Fruit fly (Drosophila melanogaster) whole organism, adult: ENCODE measurements around the gene Cngl.

Experiments
- CG1620 ChIP-seq: fragments of 200-800 bp; sonication (Bioruptor generic); optimal IDR thresholded peaks from 2 replicates; lab custom pipeline; 2016; ENCODE audit warnings: missing biosample characterization, missing genetic modification characterization
- CG7045 ChIP-seq: fragments of 200-800 bp; sonication (Bioruptor generic); optimal IDR thresholded peaks from 2 replicates; lab custom pipeline; 2017; ENCODE audit warnings: missing biosample characterization, mild to moderate bottlenecking, missing genetic modification characterization
- Mnt ChIP-seq: fragments of 200-800 bp; sonication (Bioruptor generic); optimal IDR thresholded peaks from 2 replicates; lab custom pipeline; 2016; ENCODE audit warnings: missing biosample characterization, mild to moderate bottlenecking, missing genetic modification characterization
- cic ChIP-seq: fragments of 200-800 bp; sonication (Bioruptor generic); optimal IDR thresholded peaks from 2 replicates; lab custom pipeline; 2017; ENCODE audit warnings: missing biosample characterization, mild to moderate bottlenecking, missing genetic modification characterization, moderate library complexity
- cnc ChIP-seq, 2 experiments: fragments of >200 bp; optimal IDR thresholded peaks; 2 replicates each; lab custom pipeline; 2017

DNA sequence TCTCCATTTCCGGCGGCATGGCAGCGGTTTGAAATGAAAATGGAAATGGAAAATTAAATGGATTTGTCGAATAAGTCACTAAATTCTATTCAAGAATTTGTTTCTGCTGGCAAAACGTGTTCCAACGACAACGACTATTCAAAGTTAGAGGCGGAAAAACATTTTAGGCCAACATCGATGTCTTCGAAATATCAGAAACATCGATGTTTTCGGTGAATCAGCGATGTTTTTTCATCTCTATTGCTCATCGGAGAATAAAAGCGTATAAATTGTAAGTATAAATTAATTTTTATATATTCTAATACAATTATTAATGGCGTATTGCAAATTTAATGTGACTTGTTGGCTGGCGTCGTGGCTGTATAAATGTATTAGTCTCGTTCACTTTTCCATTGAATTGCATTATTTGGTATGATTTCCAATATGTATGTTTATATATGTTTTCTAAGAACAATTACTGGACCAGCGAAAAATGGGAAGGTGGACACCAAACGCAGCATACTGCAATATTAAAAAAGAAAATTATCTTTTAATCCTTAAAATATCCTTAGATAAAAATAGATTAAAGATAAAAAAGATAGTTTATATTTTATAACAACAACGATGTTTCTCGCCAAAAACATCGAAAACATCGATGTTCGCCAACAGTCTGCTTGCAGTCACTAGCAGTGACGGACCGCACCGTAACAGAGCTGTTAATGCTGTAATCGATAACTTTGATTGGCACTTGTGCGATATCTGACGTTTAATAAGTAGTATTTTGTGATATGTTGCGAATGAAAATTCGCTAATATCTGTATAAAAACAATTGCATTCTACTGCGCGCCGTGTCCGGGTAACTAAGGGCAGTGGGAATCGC lies 96.3 kb downstream of the Cngl start, which contains the start of the genes CG12608 and Prp5:
- TF ChIP-seq CG1620 (GFP tag; lab: Kevin White, UChicago) (no peak), CG7045 (GFP tag; lab: Kevin White, UChicago) (no peak), cnc (optimal IDR thresholded peaks at IDR 0.05; lab: Kevin White, UChicago) (no peak), cic (GFP tag; lab: Kevin White, UChicago) (no peak), Mnt (no peak)
